Worm (Caenorhabditis elegans) whole organism, L3 larva: Measurements from ENCODE around the gene htrl-1.

Experiments
- R02D3.7 ChIP-seq: fragments of 150-350 bp; optimal IDR thresholded peaks from 2 replicates; lab custom pipeline; 2014; ENCODE audit warnings: missing biosample characterization, missing genetic modification characterization
- ceh-16 ChIP-seq: sonication (generic microtip); optimal IDR thresholded peaks from 2 replicates; lab custom pipeline; 2017; ENCODE audit warnings: missing biosample characterization, missing genetic modification characterization
- fkh-2 ChIP-seq: fragments of 150-350 bp; optimal IDR thresholded peaks from 2 replicates; lab custom pipeline; 2014; ENCODE audit warnings: missing biosample characterization, missing genetic modification reagents, missing genetic modification characterization
- nhr-25 ChIP-seq: sonication (generic microtip); optimal IDR thresholded peaks from 2 replicates; lab custom pipeline; 2017; ENCODE audit warnings: missing biosample characterization, missing genetic modification characterization
- nhr-76 ChIP-seq: fragments of 150-350 bp; sonication (generic microtip); optimal IDR thresholded peaks from 5 replicates; lab custom pipeline; 2014; ENCODE audit warnings: missing biosample characterization, missing genetic modification characterization
- pha-4 ChIP-seq: fragments of 150-350 bp; optimal IDR thresholded peaks from 2 replicates; lab custom pipeline; 2014; ENCODE audit warnings: missing biosample characterization, missing genetic modification reagents, missing genetic modification characterization

- TF ChIP-seq pha-4 (tag; lab: Kevin White, UChicago) (no peak), nhr-25 (tag; lab: Kevin White, UChicago) (no peak), ceh-16 (tag; lab: Kevin White, UChicago) (no peak), fkh-2 (no peak), nhr-76 (tag; lab: Kevin White, UChicago) (no peak), R02D3.7 (tag; lab: Kevin White, UChicago) (no peak)
Observed at ce11 chrV:11520215-11520614, 24.0 kb upstream of the htrl-1 start, which contains the start of the genes C55A6.11 and C55A6.7.
